Fruit fly (Drosophila melanogaster): Measurements from ENCODE around the gene Hpd.

Gene Hpd

dm6 chr3L:20462391-20462790 lies 22.7 kb upstream of the Hpd start:
- TF ChIP-seq Rel (GFP tag; optimal IDR thresholded peaks at IDR 0.05) (no peak), Rel (tag; optimal IDR thresholded peaks at IDR 0.05) (no peak), Hr78 (GFP tag; optimal IDR thresholded peaks at IDR 0.05) (no peak), br (GFP tag; optimal IDR thresholded peaks at IDR 0.05) (no peak), Abd-B (GFP tag; optimal IDR thresholded peaks at IDR 0.05) (no peak), CrebA (GFP tag; optimal IDR thresholded peaks at IDR 0.05; ENCODE audit: borderline replicate concordance) (no peak), Hnf4 (GFP tag; optimal IDR thresholded peaks at IDR 0.05) (no peak), rgr (GFP tag; optimal IDR thresholded peaks at IDR 0.05) (no peak)

dm6 chr3L:20460383-20460782 lies 20.7 kb upstream of the Hpd start, which contains the start of gene mag:
mag (plus strand) TSS chr3L:20460683.
- no peak for TF ChIP-seq Dif (GFP tag; optimal IDR thresholded peaks at IDR 0.05; ENCODE audit: partially characterized antibody)

- TF ChIP-seq Hr78 (GFP tag; optimal IDR thresholded peaks at IDR 0.05) (no peak), dsf (GFP tag; optimal IDR thresholded peaks at IDR 0.05; ENCODE audit: borderline replicate concordance) (no peak), Vsx2 (GFP tag; optimal IDR thresholded peaks at IDR 0.05; ENCODE audit: partially characterized antibody) (no peak), ey (GFP tag; optimal IDR thresholded peaks at IDR 0.05) (peak; percentile 11), usp (GFP tag; optimal IDR thresholded peaks at IDR 0.05) (no peak), Dfd (GFP tag; optimal IDR thresholded peaks at IDR 0.05) (no peak), Hr83 (GFP tag; optimal IDR thresholded peaks at IDR 0.05; ENCODE audit: poor library complexity, severe bottlenecking) (peak; percentile 44), Mio (GFP tag; optimal IDR thresholded peaks at IDR 0.05) (no peak), woc (GFP tag; optimal IDR thresholded peaks at IDR 0.05) (no peak), fru (GFP tag; optimal IDR thresholded peaks at IDR 0.05) (peak; percentile 23), foxo (GFP tag; optimal IDR thresholded peaks at IDR 0.05) (peak in 1 of 2 experiments; percentile 74), brk (GFP tag; optimal IDR thresholded peaks at IDR 0.05) (peak; percentile 41), rgr (GFP tag; optimal IDR thresholded peaks at IDR 0.05) (peak; percentile 44), GATAd (GFP tag; optimal IDR thresholded peaks at IDR 0.05) (no peak), Dif (GFP tag; optimal IDR thresholded peaks at IDR 0.05; ENCODE audit: partially characterized antibody) (no peak), Sp1 (GFP tag; optimal IDR thresholded peaks at IDR 0.05) (peak; percentile 59), sage (GFP tag; optimal IDR thresholded peaks at IDR 0.05) (peak; percentile 7), h (GFP tag; optimal IDR thresholded peaks at IDR 0.05) (peak; percentile 50), CG32264 (GFP tag; optimal IDR thresholded peaks at IDR 0.05) (no peak), Hnf4 (GFP tag; optimal IDR thresholded peaks at IDR 0.05) (peak; percentile 13), lola (GFP tag; optimal IDR thresholded peaks at IDR 0.05) (no peak), OdsH (GFP tag; optimal IDR thresholded peaks at IDR 0.05) (peak; percentile 30), HLH106 (tag; optimal IDR thresholded peaks at IDR 0.05) (peak; percentile 80), Jra (GFP tag; optimal IDR thresholded peaks at IDR 0.05) (no peak), tai (GFP tag; optimal IDR thresholded peaks at IDR 0.05) (no peak), Abd-B (GFP tag; optimal IDR thresholded peaks at IDR 0.05) (no peak), sv (GFP tag; optimal IDR thresholded peaks at IDR 0.05) (no peak), dmrt93B (GFP tag; optimal IDR thresholded peaks at IDR 0.05) (peak; percentile 41), CG9705 (GFP tag; optimal IDR thresholded peaks at IDR 0.05) (peak; percentile 4), br (GFP tag; optimal IDR thresholded peaks at IDR 0.05) (no peak), psq (GFP tag; optimal IDR thresholded peaks at IDR 0.05) (peak; percentile 64), jim (GFP tag; optimal IDR thresholded peaks at IDR 0.05) (no peak), Myc (optimal IDR thresholded peaks at IDR 0.05) (peak; percentile 26), N (GFP tag; optimal IDR thresholded peaks at IDR 0.05) (no peak), Rel (GFP tag; optimal IDR thresholded peaks at IDR 0.05) (no peak), Rel (tag; optimal IDR thresholded peaks at IDR 0.05) (no peak), dl (GFP tag; optimal IDR thresholded peaks at IDR 0.05; ENCODE audit: insufficient read depth in 1 of 2, partially characterized antibody in 2 of 2) (no peak), CrebA (GFP tag; optimal IDR thresholded peaks at IDR 0.05; ENCODE audit: borderline replicate concordance) (no peak), pan (optimal IDR thresholded peaks at IDR 0.05) (no peak)
These were observed 13.4 kb upstream of the Hpd start, which contains the start of gene CG5199 for dm6 chr3L:20452813-20453682. CG5199 (minus strand) TSS chr3L:20452864.

All from whole organism, wandering third instar larva.